Worm (Caenorhabditis elegans) whole organism, L4 larva: ENCODE data around the gene flp-16.

ENCODE experiments used
- D1046.2 ChIP-seq: fragments of 200-800 bp; sonication (Bioruptor generic); IDR thresholded peaks from 2 replicates; pipeline ENCODE4 v1.3.6; 2022; ENCODE audit warnings: missing genetic modification characterization, missing compliant biosample characterization
- F26F4.8 ChIP-seq: fragments of 200-800 bp; sonication (Bioruptor generic); conservative IDR thresholded peaks from 2 replicates; pipeline ENCODE4 v1.3.6; 2022; ENCODE audit warnings: missing genetic modification characterization, missing compliant biosample characterization
- F37D6.2 ChIP-seq: sonication (generic microtip); optimal IDR thresholded peaks from 2 replicates; lab custom pipeline; 2016; ENCODE audit warnings: mild to moderate bottlenecking, missing genetic modification characterization, missing compliant biosample characterization
- F44E2.7 ChIP-seq: fragments of 200-800 bp; sonication (Bioruptor generic); IDR thresholded peaks from 2 replicates; pipeline ENCODE4 v2.1.2; 2022; ENCODE audit warnings: missing genetic modification characterization, missing compliant biosample characterization
- F49E8.2 ChIP-seq: sonication (generic microtip); optimal IDR thresholded peaks from 2 replicates; lab custom pipeline; 2016; ENCODE audit warnings: missing compliant biosample characterization, mild to moderate bottlenecking, missing genetic modification characterization, borderline replicate concordance
- T26A8.4 ChIP-seq: fragments of 200-800 bp; sonication (Bioruptor generic); IDR thresholded peaks from 2 replicates; pipeline ENCODE4 v1.3.6; 2022; ENCODE audit warnings: missing genetic modification characterization, missing compliant biosample characterization
- Y75B8A.6 ChIP-seq: fragments of 200-800 bp; sonication (Bioruptor generic); IDR thresholded peaks from 2 replicates; pipeline ENCODE4 v1.3.6; 2022; ENCODE audit warnings: missing genetic modification reagents, missing genetic modification characterization, missing compliant biosample characterization
- ZK546.5 ChIP-seq, 2 experiments: sonication (generic microtip); optimal IDR thresholded peaks; 2 replicates each; lab custom pipeline; 2017; ENCODE audit warnings: missing biosample characterization in 2 of 2, missing genetic modification characterization in 2 of 2
- aly-2 ChIP-seq: sonication (generic microtip); optimal IDR thresholded peaks from 2 replicates; lab custom pipeline; 2018; ENCODE audit warnings: missing biosample characterization, missing genetic modification characterization
- ama-1 ChIP-seq: fragments of 150-350 bp; optimal IDR thresholded peaks from 2 replicates; lab custom pipeline; 2014; ENCODE audit warnings: inconsistent platforms, mixed read lengths
- arid-1 ChIP-seq: fragments of 200-800 bp; sonication (Bioruptor generic); conservative IDR thresholded peaks from 2 replicates; pipeline ENCODE4 v1.3.6; 2022; ENCODE audit warnings: missing genetic modification reagents, missing genetic modification characterization, missing compliant biosample characterization
- ceh-20 ChIP-seq: fragments of 200-800 bp; sonication (Bioruptor generic); IDR thresholded peaks from 2 replicates; pipeline ENCODE4 v1.3.6; 2022; ENCODE audit warnings: missing genetic modification reagents, missing genetic modification characterization, missing compliant biosample characterization
- ceh-28 ChIP-seq: fragments of 150-350 bp; optimal IDR thresholded peaks from 2 replicates; lab custom pipeline; 2014; ENCODE audit warnings: missing biosample characterization, missing genetic modification reagents, missing genetic modification characterization
- ces-1 ChIP-seq: fragments of 150-350 bp; sonication (generic microtip); optimal IDR thresholded peaks from 4 replicates; lab custom pipeline; 2014; ENCODE audit warnings: missing biosample characterization, missing genetic modification reagents, missing genetic modification characterization
- cey-2 ChIP-seq: sonication (generic microtip); optimal IDR thresholded peaks from 3 replicates; lab custom pipeline; 2017; ENCODE audit warnings: missing genetic modification characterization, mild to moderate bottlenecking, missing compliant biosample characterization, antibody characterized with exemption, borderline replicate concordance; ENCODE audit not compliant: insufficient read depth
- ctbp-1 ChIP-seq: fragments of 200-800 bp; sonication (Bioruptor generic); IDR thresholded peaks from 2 replicates; pipeline ENCODE4 v1.3.6; 2022; ENCODE audit warnings: missing genetic modification reagents, missing genetic modification characterization, missing compliant biosample characterization
- daf-12 ChIP-seq: fragments of 150-350 bp; optimal IDR thresholded peaks from 2 replicates; lab custom pipeline; 2014; ENCODE audit warnings: missing biosample characterization, missing genetic modification reagents, missing genetic modification characterization
- dmd-6 ChIP-seq: fragments of 200-800 bp; sonication (Bioruptor generic); IDR thresholded peaks from 2 replicates; pipeline ENCODE4 v1.3.6; 2022; ENCODE audit warnings: missing genetic modification reagents, missing genetic modification characterization, missing compliant biosample characterization
- dmd-8 ChIP-seq: fragments of 200-800 bp; sonication (Bioruptor generic); IDR thresholded peaks from 2 replicates; pipeline ENCODE4 v1.3.6; 2022; ENCODE audit warnings: missing genetic modification characterization, missing compliant biosample characterization
- dmd-9 ChIP-seq: fragments of 200-800 bp; sonication (Bioruptor generic); IDR thresholded peaks from 2 replicates; pipeline ENCODE4 v1.3.6; 2022; ENCODE audit warnings: missing genetic modification reagents, missing genetic modification characterization, missing compliant biosample characterization
- egl-43 ChIP-seq: fragments of 200-800 bp; sonication (Bioruptor generic); IDR thresholded peaks from 2 replicates; pipeline ENCODE4 v1.3.6; 2022; ENCODE audit warnings: missing genetic modification reagents, missing genetic modification characterization, missing compliant biosample characterization
- fos-1 ChIP-seq: fragments of 150-350 bp; optimal IDR thresholded peaks from 2 replicates; lab custom pipeline; 2014; ENCODE audit warnings: missing biosample characterization, missing genetic modification characterization
- gei-8 ChIP-seq: fragments of 200-800 bp; sonication (Bioruptor generic); optimal IDR thresholded peaks from 2 replicates; lab custom pipeline; 2018; ENCODE audit warnings: mild to moderate bottlenecking, missing genetic modification characterization, missing compliant biosample characterization
- hlh-30 ChIP-seq: sonication (generic microtip); optimal IDR thresholded peaks from 2 replicates; lab custom pipeline; 2017; ENCODE audit warnings: antibody characterized with exemption, mild to moderate bottlenecking, missing genetic modification characterization, missing compliant biosample characterization; ENCODE audit not compliant: insufficient read depth
- jun-1 ChIP-seq: fragments of 150-350 bp; optimal IDR thresholded peaks from 2 replicates; lab custom pipeline; 2014; ENCODE audit warnings: missing biosample characterization, missing genetic modification reagents, missing genetic modification characterization
- lin-1 ChIP-seq: fragments of 200-800 bp; sonication (Bioruptor generic); IDR thresholded peaks from 2 replicates; pipeline ENCODE4 v1.3.6; 2022; ENCODE audit warnings: missing genetic modification reagents, missing genetic modification characterization, missing compliant biosample characterization
- lin-15B ChIP-seq: fragments of 150-350 bp; sonication (generic microtip); optimal IDR thresholded peaks from 3 replicates; lab custom pipeline; 2014; ENCODE audit warnings: missing biosample characterization, missing genetic modification characterization
- lin-38 ChIP-seq: fragments of 200-800 bp; sonication (Bioruptor generic); IDR thresholded peaks from 2 replicates; pipeline ENCODE4 v1.3.6; 2022; ENCODE audit warnings: missing genetic modification reagents, missing genetic modification characterization, missing compliant biosample characterization
- lin-39 ChIP-seq: fragments of 150-350 bp; optimal IDR thresholded peaks from 2 replicates; lab custom pipeline; 2014; ENCODE audit warnings: missing biosample characterization, missing genetic modification reagents, missing genetic modification characterization
- lir-3 ChIP-seq: sonication (generic microtip); optimal IDR thresholded peaks from 2 replicates; lab custom pipeline; 2016; ENCODE audit warnings: mild to moderate bottlenecking, missing genetic modification characterization, missing compliant biosample characterization
- madf-5 ChIP-seq, 2 experiments: fragments of 200-800 bp; sonication (Bioruptor generic); IDR thresholded peaks; 2 replicates each; pipeline ENCODE4 v1.3.6; 2022; ENCODE audit warnings: missing compliant biosample characterization in 2 of 2, missing genetic modification characterization in 2 of 2
- madf-9 ChIP-seq: fragments of 200-800 bp; sonication (Bioruptor generic); conservative IDR thresholded peaks from 2 replicates; pipeline ENCODE4 v1.3.6; 2022; ENCODE audit warnings: missing genetic modification reagents, missing genetic modification characterization, missing compliant biosample characterization
- mes-2 ChIP-seq: sonication (generic microtip); optimal IDR thresholded peaks from 2 replicates; lab custom pipeline; 2016; ENCODE audit warnings: missing genotype, mild to moderate bottlenecking, missing genetic modification characterization, missing compliant biosample characterization; ENCODE audit not compliant: poor library complexity, severe bottlenecking
- mxl-2 ChIP-seq: fragments of 200-800 bp; sonication (Bioruptor generic); conservative IDR thresholded peaks from 2 replicates; pipeline ENCODE4 v1.3.6; 2022; ENCODE audit warnings: missing genetic modification reagents, missing genetic modification characterization, missing compliant biosample characterization
- nhr-102 ChIP-seq: sonication (generic microtip); optimal IDR thresholded peaks from 2 replicates; lab custom pipeline; 2016; ENCODE audit warnings: mild to moderate bottlenecking, missing genetic modification characterization, moderate library complexity, missing compliant biosample characterization
- nhr-11 ChIP-seq: fragments of 150-350 bp; optimal IDR thresholded peaks from 2 replicates; lab custom pipeline; 2014; ENCODE audit warnings: missing biosample characterization, missing genetic modification characterization
- nhr-111 ChIP-seq: fragments of 200-800 bp; sonication (Bioruptor generic); optimal IDR thresholded peaks from 2 replicates; lab custom pipeline; 2018; ENCODE audit warnings: mild to moderate bottlenecking, missing genetic modification characterization, missing compliant biosample characterization
- nhr-237 ChIP-seq: sonication (generic microtip); optimal IDR thresholded peaks from 2 replicates; lab custom pipeline; 2017; ENCODE audit warnings: missing biosample characterization, missing genetic modification characterization
- nhr-28 ChIP-seq: fragments of 150-350 bp; optimal IDR thresholded peaks from 2 replicates; lab custom pipeline; 2014; ENCODE audit warnings: missing biosample characterization, missing genetic modification characterization
- nhr-42 ChIP-seq: fragments of 200-800 bp; sonication (Bioruptor generic); IDR thresholded peaks from 2 replicates; pipeline ENCODE4 v1.3.6; 2022; ENCODE audit warnings: missing genetic modification characterization, missing compliant biosample characterization
- nhr-77 ChIP-seq: fragments of 150-350 bp; optimal IDR thresholded peaks from 2 replicates; lab custom pipeline; 2014; ENCODE audit warnings: missing biosample characterization, missing genetic modification characterization
- sdz-12 ChIP-seq: fragments of 200-800 bp; sonication (Bioruptor generic); optimal IDR thresholded peaks from 2 replicates; lab custom pipeline; 2018; ENCODE audit warnings: mild to moderate bottlenecking, missing genetic modification characterization, missing compliant biosample characterization
- set-16 ChIP-seq: fragments of 200-800 bp; sonication (Bioruptor generic); IDR thresholded peaks from 2 replicates; pipeline ENCODE4 v1.3.6; 2022; ENCODE audit warnings: missing genetic modification reagents, missing genetic modification characterization, missing compliant biosample characterization
- snpc-1.2 ChIP-seq: fragments of 200-800 bp; sonication (Bioruptor generic); IDR thresholded peaks from 2 replicates; pipeline ENCODE4 v1.3.6; 2022; ENCODE audit warnings: missing genetic modification reagents, missing genetic modification characterization, missing compliant biosample characterization
- spr-3 ChIP-seq: fragments of 200-800 bp; sonication (Bioruptor generic); optimal IDR thresholded peaks from 2 replicates; lab custom pipeline; 2018; ENCODE audit warnings: mild to moderate bottlenecking, missing genetic modification characterization, missing compliant biosample characterization
- tra-1 ChIP-seq: fragments of 200-800 bp; sonication (Bioruptor generic); IDR thresholded peaks from 2 replicates; pipeline ENCODE4 v1.3.6; 2022; ENCODE audit warnings: missing genetic modification reagents, missing genetic modification characterization, missing compliant biosample characterization
- unc-39 ChIP-seq: sonication (generic microtip); optimal IDR thresholded peaks from 2 replicates; lab custom pipeline; 2017; ENCODE audit warnings: missing biosample characterization, missing genetic modification characterization
- unc-62 ChIP-seq, 3 experiments: fragments of 150-350 bp in 1 of 3; sonication (generic microtip); optimal IDR thresholded peaks in 2 of 3; peaks in 1 of 3; 1 replicate in 1 of 3; 2 replicates in 2 of 3; lab custom pipeline; 2014 to 2017; ENCODE audit warnings: missing biosample characterization in 3 of 3, missing genetic modification characterization in 3 of 3, missing genetic modification reagents in 3 of 3, missing genotype in 1 of 3
- zfp-2 ChIP-seq: sonication (generic microtip); optimal IDR thresholded peaks from 2 replicates; lab custom pipeline; 2016; ENCODE audit warnings: mild to moderate bottlenecking, missing genetic modification characterization, missing compliant biosample characterization
- zfp-3 ChIP-seq: fragments of 200-800 bp; sonication (Bioruptor generic); conservative IDR thresholded peaks from 2 replicates; pipeline ENCODE4 v1.3.6; 2022; ENCODE audit warnings: missing genetic modification reagents, missing genetic modification characterization, missing compliant biosample characterization
- zip-2 ChIP-seq: fragments of 150-350 bp; optimal IDR thresholded peaks from 2 replicates; lab custom pipeline; 2014; ENCODE audit warnings: missing biosample characterization, missing genetic modification characterization
- ztf-11 ChIP-seq: fragments of 150-350 bp; optimal IDR thresholded peaks from 2 replicates; lab custom pipeline; 2014; ENCODE audit warnings: missing biosample characterization, missing genetic modification characterization

flp-16 gene

DNA sequence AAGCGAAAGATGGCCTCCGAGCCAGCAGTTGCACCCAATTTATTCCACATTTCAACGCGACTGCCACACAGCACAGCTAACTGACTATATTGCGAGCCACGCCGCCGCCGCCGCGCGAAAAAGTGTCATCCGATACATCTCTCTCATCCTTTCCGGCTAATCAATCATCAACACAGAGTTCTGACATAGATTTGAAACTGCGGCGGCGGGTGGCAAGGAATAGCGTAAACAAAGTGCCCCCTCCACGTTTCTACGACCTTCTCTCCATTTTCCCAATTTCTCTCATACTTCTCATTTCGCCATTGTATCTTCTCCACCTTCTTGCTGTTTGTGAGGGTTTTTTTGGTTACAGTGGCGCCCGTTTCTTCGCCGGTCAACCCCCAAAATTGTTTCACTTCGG lies 45.7 kb upstream of the flp-16 start (continued):
- TF ChIP-seq lin-1 (GFP tag; lab: Robert Waterston, UW): no peak
- no peak for TF ChIP-seq sdz-12 (GFP tag; lab: Kevin White, UChicago)
- no peak for TF ChIP-seq fos-1
- no peak for TF ChIP-seq ceh-20 (GFP tag; lab: Robert Waterston, UW)
- no peak for TF ChIP-seq mxl-2 (GFP tag; lab: Robert Waterston, UW)
- no peak for TF ChIP-seq nhr-42 (GFP tag; lab: Robert Waterston, UW)
- TF ChIP-seq lir-3 (tag; lab: Kevin White, UChicago): no peak
- TF ChIP-seq daf-12 (tag; lab: Kevin White, UChicago): no peak
- TF ChIP-seq nhr-28: peak; percentile 42
- TF ChIP-seq spr-3 (GFP tag; lab: Kevin White, UChicago): no peak
- TF ChIP-seq ctbp-1 (GFP tag; lab: Robert Waterston, UW): 0 out of 2 replicates have a peak, but pooled peaks have one; percentile 35
- TF ChIP-seq nhr-11 (tag; lab: Kevin White, UChicago): peak; percentile 26
- TF ChIP-seq mes-2 (tag; lab: Kevin White, UChicago): peak; percentile 31
- no peak for TF ChIP-seq zfp-2 (tag; lab: Kevin White, UChicago)
- no peak for TF ChIP-seq jun-1
- peak; percentile 3 for TF ChIP-seq hlh-30
- no peak for TF ChIP-seq madf-9 (GFP tag; lab: Robert Waterston, UW)
- no peak for TF ChIP-seq F37D6.2 (tag; lab: Kevin White, UChicago)
- TF ChIP-seq nhr-237: no peak
- no peak for TF ChIP-seq T26A8.4 (GFP tag; lab: Robert Waterston, UW)
- TF ChIP-seq F49E8.2 (tag; lab: Kevin White, UChicago): no peak
- TF ChIP-seq zfp-3: no peak
- no peak for TF ChIP-seq D1046.2
- TF ChIP-seq zip-2 (tag; lab: Kevin White, UChicago): no peak
- no peak for TF ChIP-seq ama-1 (lab: Kevin White, UChicago)
- no peak for TF ChIP-seq arid-1
- no peak for TF ChIP-seq lin-38 (GFP tag; lab: Robert Waterston, UW)
- TF ChIP-seq snpc-1.2 (GFP tag; lab: Robert Waterston, UW): no peak
- TF ChIP-seq lin-15B (tag; lab: Kevin White, UChicago): no peak
- TF ChIP-seq egl-43 (GFP tag; lab: Robert Waterston, UW): 0 out of 2 replicates have a peak, but pooled peaks have one; percentile 32
- no peak for TF ChIP-seq ztf-11 (tag; lab: Kevin White, UChicago)
- peak; percentile 6 for TF ChIP-seq nhr-77 (tag; lab: Kevin White, UChicago)
- no peak for TF ChIP-seq dmd-9
- TF ChIP-seq ZK546.5 (tag; optimal IDR thresholded peaks at IDR 0.05; lab: Kevin White, UChicago): no peak
- TF ChIP-seq nhr-111: no peak
- TF ChIP-seq ces-1 (GFP tag; lab: Kevin White, UChicago): no peak
- TF ChIP-seq gei-8 (GFP tag; lab: Kevin White, UChicago): no peak
- TF ChIP-seq cey-2 (tag; lab: Kevin White, UChicago): no peak
- no peak for TF ChIP-seq aly-2 (tag; lab: Kevin White, UChicago)
- no peak for TF ChIP-seq nhr-102 (tag; lab: Kevin White, UChicago)
- no peak for TF ChIP-seq tra-1
- TF ChIP-seq lin-39 (tag; lab: Kevin White, UChicago): no peak
- no peak for TF ChIP-seq madf-5 (GFP tag; IDR thresholded peaks at IDR 0.05; lab: Robert Waterston, UW)
- TF ChIP-seq F26F4.8 (GFP tag; lab: Robert Waterston, UW): 0 out of 2 replicates have a peak, but pooled peaks have one; percentile 2
- TF ChIP-seq unc-62 (GFP tag; optimal IDR thresholded peaks at IDR 0.05 in 1 of 2; lab: Kevin White, UChicago): no peak
- TF ChIP-seq unc-62 (tag; optimal IDR thresholded peaks at IDR 0.05; lab: Kevin White, UChicago): no peak
- no peak for TF ChIP-seq dmd-6 (GFP tag; lab: Robert Waterston, UW)
- TF ChIP-seq F44E2.7 (GFP tag; lab: Robert Waterston, UW): no peak
- TF ChIP-seq ceh-28 (tag; lab: Kevin White, UChicago): no peak
- no peak for TF ChIP-seq Y75B8A.6 (GFP tag; lab: Robert Waterston, UW)
- TF ChIP-seq unc-39: no peak
- TF ChIP-seq dmd-8 (GFP tag; lab: Robert Waterston, UW): no peak
- TF ChIP-seq set-16 (GFP tag; lab: Robert Waterston, UW): no peak
